Fruit fly (Drosophila melanogaster) whole organism, prepupa: Measurements from ENCODE around the gene mtg.

Source experiments
- Blimp-1 ChIP-seq: fragments of 200-800 bp; sonication (Bioruptor generic); optimal IDR thresholded peaks from 3 replicates; lab custom pipeline; 2017; ENCODE audit warnings: missing biosample characterization, missing genetic modification characterization, mild to moderate bottlenecking, moderate library complexity, missing genetic modification reagents
- CG10631 ChIP-seq: fragments of 200-800 bp; sonication (Bioruptor generic); optimal IDR thresholded peaks from 2 replicates; lab custom pipeline; 2016; ENCODE audit warnings: missing biosample characterization, missing genetic modification characterization
- CG10669 ChIP-seq: fragments of 200-800 bp; sonication (Bioruptor generic); optimal IDR thresholded peaks from 3 replicates; lab custom pipeline; 2018; ENCODE audit warnings: missing biosample characterization, mild to moderate bottlenecking, missing genetic modification characterization, moderate library complexity
- CG15336 ChIP-seq: fragments of 200-800 bp; sonication (Bioruptor generic); IDR thresholded peaks from 2 replicates; pipeline ENCODE4 v1.3.6; 2022; ENCODE audit warnings: missing biosample characterization, missing genetic modification characterization
- CG1621 ChIP-seq: fragments of 200-800 bp; sonication (Bioruptor generic); optimal IDR thresholded peaks from 3 replicates; lab custom pipeline; 2018; ENCODE audit warnings: missing biosample characterization, mild to moderate bottlenecking, missing genetic modification characterization
- CG16779 ChIP-seq: fragments of 200-800 bp; sonication (Bioruptor generic); optimal IDR thresholded peaks from 3 replicates; lab custom pipeline; 2017; ENCODE audit warnings: missing biosample characterization, mild to moderate bottlenecking, missing genetic modification characterization
- CG3032 ChIP-seq: fragments of 200-800 bp; optimal IDR thresholded peaks from 2 replicates; lab custom pipeline; 2019; ENCODE audit warnings: missing biosample characterization, mild to moderate bottlenecking, missing genetic modification characterization, moderate library complexity
- CG31627 ChIP-seq: fragments of 200-800 bp; sonication (Bioruptor generic); optimal IDR thresholded peaks from 3 replicates; lab custom pipeline; 2016; ENCODE audit warnings: missing biosample characterization, missing genetic modification characterization
- CG34406 ChIP-seq: fragments of 200-800 bp; sonication (Bioruptor generic); optimal IDR thresholded peaks from 3 replicates; lab custom pipeline; 2016; ENCODE audit warnings: missing biosample characterization, missing genetic modification characterization
- CG3919 ChIP-seq: fragments of 200-800 bp; sonication (Bioruptor generic); optimal IDR thresholded peaks from 3 replicates; lab custom pipeline; 2016; ENCODE audit warnings: missing biosample characterization, missing genetic modification characterization
- CG4318 ChIP-seq: fragments of 200-800 bp; sonication (Bioruptor generic); optimal IDR thresholded peaks from 3 replicates; lab custom pipeline; 2017; ENCODE audit warnings: missing biosample characterization, mild to moderate bottlenecking, missing genetic modification characterization
- CG6792 ChIP-seq: fragments of 200-800 bp; sonication (Bioruptor generic); optimal IDR thresholded peaks from 3 replicates; lab custom pipeline; 2016; ENCODE audit warnings: missing biosample characterization, missing genetic modification characterization
- CG6854 ChIP-seq: fragments of 200-800 bp; sonication (Bioruptor generic); optimal IDR thresholded peaks from 2 replicates; lab custom pipeline; 2017; ENCODE audit warnings: missing biosample characterization, mild to moderate bottlenecking, missing genetic modification characterization
- CG8119 ChIP-seq: fragments of 200-800 bp; sonication (Bioruptor generic); IDR thresholded peaks from 3 replicates; pipeline ENCODE4 v1.3.6; 2022; ENCODE audit warnings: missing biosample characterization, missing genetic modification characterization
- CG8319 ChIP-seq: fragments of 200-800 bp; sonication (Bioruptor generic); optimal IDR thresholded peaks from 3 replicates; lab custom pipeline; 2016; ENCODE audit warnings: missing biosample characterization, missing genetic modification characterization
- Eip78C ChIP-seq: fragments of 200-800 bp; sonication (Bioruptor generic); peaks from one replicate; lab custom pipeline; 2016; ENCODE audit warnings: missing biosample characterization, missing genetic modification characterization
- Eip93F ChIP-seq: fragments of 200-800 bp; sonication (Bioruptor generic); optimal IDR thresholded peaks from 2 replicates; lab custom pipeline; 2016; ENCODE audit warnings: missing biosample characterization, mild to moderate bottlenecking, missing genetic modification characterization
- Ets21C ChIP-seq: fragments of 200-800 bp; sonication (Bioruptor generic); optimal IDR thresholded peaks from 3 replicates; lab custom pipeline; 2016; ENCODE audit warnings: missing biosample characterization, missing genetic modification characterization
- Ets96B ChIP-seq: fragments of 200-800 bp; optimal IDR thresholded peaks from 2 replicates; lab custom pipeline; 2019; ENCODE audit warnings: missing biosample characterization, mild to moderate bottlenecking, missing genetic modification characterization, moderate library complexity
- Gug ChIP-seq: fragments of 200-800 bp; sonication (Bioruptor generic); IDR thresholded peaks from 2 replicates; pipeline ENCODE4 v1.3.6; 2022; ENCODE audit warnings: missing biosample characterization, missing genetic modification characterization
- Hr4 ChIP-seq: fragments of 200-800 bp; sonication (Bioruptor generic); optimal IDR thresholded peaks from 3 replicates; lab custom pipeline; 2016; ENCODE audit warnings: missing biosample characterization, missing genetic modification characterization
- Lpt ChIP-seq: fragments of 200-800 bp; sonication (Bioruptor generic); optimal IDR thresholded peaks from 3 replicates; lab custom pipeline; 2016; ENCODE audit warnings: missing biosample characterization, missing genetic modification characterization
- Smox ChIP-seq: fragments of 200-800 bp; sonication (Bioruptor generic); optimal IDR thresholded peaks from 3 replicates; lab custom pipeline; 2016; ENCODE audit warnings: missing biosample characterization, missing genetic modification characterization
- Sox15 ChIP-seq: fragments of 200-800 bp; sonication (Bioruptor generic); optimal IDR thresholded peaks from 3 replicates; lab custom pipeline; 2016; ENCODE audit warnings: missing biosample characterization, missing genetic modification characterization
- acj6 ChIP-seq: fragments of 200-800 bp; sonication (Bioruptor generic); optimal IDR thresholded peaks from 3 replicates; lab custom pipeline; 2016; ENCODE audit warnings: missing biosample characterization, missing genetic modification characterization
- dsx ChIP-seq: fragments of 200-800 bp; optimal IDR thresholded peaks from 3 replicates; lab custom pipeline; 2019; ENCODE audit warnings: missing biosample characterization, mild to moderate bottlenecking, missing genetic modification characterization, moderate library complexity; ENCODE audit not compliant: poor library complexity, severe bottlenecking
- esn ChIP-seq: fragments of 200-800 bp; sonication (Bioruptor generic); optimal IDR thresholded peaks from 2 replicates; lab custom pipeline; 2016; ENCODE audit warnings: missing biosample characterization, mild to moderate bottlenecking, missing genetic modification characterization, moderate library complexity
- fd59A ChIP-seq: fragments of 200-800 bp; sonication (Bioruptor generic); optimal IDR thresholded peaks from 2 replicates; lab custom pipeline; 2017; ENCODE audit warnings: missing biosample characterization, mild to moderate bottlenecking, missing genetic modification characterization, missing genetic modification reagents
- fd85E ChIP-seq: fragments of 200-800 bp; sonication (Bioruptor generic); optimal IDR thresholded peaks from 3 replicates; lab custom pipeline; 2016; ENCODE audit warnings: missing biosample characterization, missing genetic modification characterization
- lz ChIP-seq: fragments of 200-800 bp; sonication (Bioruptor generic); optimal IDR thresholded peaks from 3 replicates; lab custom pipeline; 2016; ENCODE audit warnings: missing biosample characterization, missing genetic modification characterization
- net ChIP-seq: fragments of 200-800 bp; sonication (Bioruptor generic); optimal IDR thresholded peaks from 3 replicates; lab custom pipeline; 2016; ENCODE audit warnings: missing biosample characterization, missing genetic modification characterization
- spab ChIP-seq: fragments of 200-800 bp; sonication (Bioruptor generic); optimal IDR thresholded peaks from 2 replicates; lab custom pipeline; 2017; ENCODE audit warnings: missing biosample characterization, mild to moderate bottlenecking, missing genetic modification characterization, missing genetic modification reagents
- ss ChIP-seq, 2 experiments: fragments of 200-800 bp; sonication (Bioruptor generic); optimal IDR thresholded peaks; 2 replicates in 1 of 2; 3 replicates in 1 of 2; lab custom pipeline; 2017 to 2018; ENCODE audit warnings: mild to moderate bottlenecking in 2 of 2, missing biosample characterization in 2 of 2, missing genetic modification characterization in 2 of 2, moderate library complexity in 1 of 2
- svp ChIP-seq: fragments of 200-800 bp; sonication (Bioruptor generic); peaks from one replicate; lab custom pipeline; 2016; ENCODE audit warnings: missing biosample characterization, missing genetic modification characterization
- topi ChIP-seq: fragments of 200-800 bp; sonication (Bioruptor generic); optimal IDR thresholded peaks from 3 replicates; lab custom pipeline; 2016; ENCODE audit warnings: missing biosample characterization, missing genetic modification characterization
- vri ChIP-seq: fragments of 200-800 bp; sonication (Bioruptor generic); optimal IDR thresholded peaks from 3 replicates; lab custom pipeline; 2016; ENCODE audit warnings: missing biosample characterization, mild to moderate bottlenecking, missing genetic modification characterization

Gene mtg

dm6 chr3R:8282727-8283126 is 32.4 kb downstream of the mtg start (continued):
- TF ChIP-seq spab (GFP tag; lab: Kevin White, UChicago) (no peak), CG6854 (GFP tag; lab: Kevin White, UChicago) (no peak), vri (peak; percentile 5), esn (GFP tag; lab: Kevin White, UChicago) (peak; percentile 54), CG15336 (GFP tag; lab: Robert Waterston, UW) (no peak), Blimp-1 (GFP tag; lab: Kevin White, UChicago) (peak; percentile 53), Smox (GFP tag; lab: Kevin White, UChicago) (peak; percentile 51), Eip78C (peak; percentile 82), CG34406 (GFP tag; lab: Kevin White, UChicago) (peak; percentile 22), fd59A (GFP tag; lab: Kevin White, UChicago) (no peak), Ets21C (GFP tag; lab: Kevin White, UChicago) (peak; percentile 24), topi (GFP tag; lab: Kevin White, UChicago) (peak; percentile 45), svp (GFP tag; lab: Kevin White, UChicago) (peak; percentile 81), CG31627 (peak; percentile 33), CG3032 (tag; lab: Kevin White, UChicago) (no peak)

dm6 chr3R:8284234-8284633 is 33.9 kb downstream of the mtg start:
- no peak for TF ChIP-seq vri
- TF ChIP-seq CG8319 (GFP tag; lab: Kevin White, UChicago) = no peak
- no peak for TF ChIP-seq ss (GFP tag; optimal IDR thresholded peaks at IDR 0.05; lab: Kevin White, UChicago)
- no peak for TF ChIP-seq net (GFP tag; lab: Kevin White, UChicago)
- no peak for TF ChIP-seq dsx (GFP tag; lab: Kevin White, UChicago)
- no peak for TF ChIP-seq CG10669 (GFP tag; lab: Kevin White, UChicago)
- TF ChIP-seq CG10631 (GFP tag; lab: Kevin White, UChicago) = no peak

DNA sequence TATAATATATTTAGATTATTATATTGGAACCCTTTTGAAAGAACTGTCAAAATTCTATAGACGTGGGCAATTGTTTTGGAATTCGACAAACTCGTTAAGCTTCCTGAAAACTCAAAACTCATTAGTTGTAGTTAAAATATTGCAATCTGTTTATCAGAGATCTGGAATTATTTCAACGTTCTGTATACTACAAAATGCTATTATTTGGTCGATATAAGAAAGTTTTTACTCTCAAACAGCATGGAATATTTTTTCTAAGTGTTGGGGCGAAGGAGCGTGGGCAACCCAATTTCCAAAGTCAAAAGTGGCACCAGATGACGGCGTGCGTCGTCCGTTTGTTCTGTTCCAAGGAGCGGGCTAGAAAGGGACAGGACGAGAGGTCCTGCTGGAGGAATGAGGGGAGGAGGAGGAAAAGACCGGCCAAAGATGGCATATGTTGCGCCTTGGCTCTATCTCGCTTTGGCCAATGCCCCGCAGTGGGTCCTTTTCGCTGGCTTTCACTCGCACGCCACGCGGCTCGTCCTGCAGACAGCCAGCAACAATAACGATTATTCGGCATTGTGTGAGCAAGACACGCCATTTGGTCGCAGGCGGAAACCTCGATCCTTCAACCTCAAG is 35.5 kb downstream of the mtg start:
- TF ChIP-seq CG16779 (no peak), acj6 (GFP tag; lab: Kevin White, UChicago) (no peak), CG4318 (GFP tag; lab: Kevin White, UChicago) (no peak), Eip78C (no peak), Lpt (GFP tag; lab: Kevin White, UChicago) (no peak), CG6792 (GFP tag; lab: Kevin White, UChicago) (no peak), net (GFP tag; lab: Kevin White, UChicago) (no peak), Sox15 (no peak), Ets21C (GFP tag; lab: Kevin White, UChicago) (no peak), Hr4 (GFP tag; lab: Kevin White, UChicago) (no peak), CG31627 (no peak), CG1621 (no peak), spab (GFP tag; lab: Kevin White, UChicago) (no peak), Eip93F (GFP tag; lab: Kevin White, UChicago) (no peak), Gug (GFP tag; lab: Robert Waterston, UW) (no peak)

- TF ChIP-seq spab (GFP tag; lab: Kevin White, UChicago) = no peak
- TF ChIP-seq fd85E = no peak
- no peak for TF ChIP-seq CG3919 (GFP tag; lab: Kevin White, UChicago)
- TF ChIP-seq Smox (GFP tag; lab: Kevin White, UChicago) = no peak
- no peak for TF ChIP-seq CG1621
- no peak for TF ChIP-seq CG8119 (GFP tag; lab: Robert Waterston, UW)
- no peak for TF ChIP-seq lz (GFP tag; lab: Kevin White, UChicago)
- no peak for TF ChIP-seq esn (GFP tag; lab: Kevin White, UChicago)
- no peak for TF ChIP-seq CG10669 (GFP tag; lab: Kevin White, UChicago)
- no peak for TF ChIP-seq Ets96B
These were observed 37.4 kb downstream of the mtg start, which contains the start of gene Nazo for dm6 chr3R:8287697-8288096. Gene Nazo, plus strand, starts transcription at chr3R:8287876.
